Fruit fly (Drosophila melanogaster) whole organism, embryonic: ENCODE data around the gene CG42259.

Experiments
- Awh ChIP-seq: fragments of 200-800 bp; sonication (Bioruptor generic); IDR thresholded peaks from 2 replicates; pipeline ENCODE4, ENCODE4 v1.3.6; 2022; ENCODE audit warnings: missing biosample characterization, missing genetic modification characterization
- BEAF-32 ChIP-seq: fragments of 200-800 bp; sonication (Bioruptor generic); optimal IDR thresholded peaks from 3 replicates; lab custom pipeline; 2017; ENCODE audit warnings: missing biosample characterization, missing genetic modification characterization, mild to moderate bottlenecking, moderate library complexity, missing genetic modification reagents
- CG10209 ChIP-seq: fragments of 200-800 bp; sonication (Bioruptor generic); optimal IDR thresholded peaks from 3 replicates; lab custom pipeline; 2017; ENCODE audit warnings: missing biosample characterization, mild to moderate bottlenecking, missing genetic modification characterization, missing genetic modification reagents
- CG12155 ChIP-seq: fragments of 200-800 bp; sonication (Bioruptor generic); optimal IDR thresholded peaks from 3 replicates; lab custom pipeline; 2016; ENCODE audit warnings: missing biosample characterization, missing genetic modification characterization
- CG12769 ChIP-seq: fragments of 200-800 bp; sonication (Bioruptor generic); optimal IDR thresholded peaks from 2 replicates; lab custom pipeline; 2019; ENCODE audit warnings: missing biosample characterization, mild to moderate bottlenecking, missing genetic modification characterization, moderate library complexity
- CG14710 ChIP-seq: fragments of 200-800 bp; sonication (Bioruptor generic); optimal IDR thresholded peaks from 3 replicates; lab custom pipeline; 2019; ENCODE audit warnings: missing biosample characterization, mild to moderate bottlenecking, missing genetic modification characterization, moderate library complexity
- CG14860 ChIP-seq: fragments of 200-800 bp; sonication (Bioruptor generic); IDR thresholded peaks from 3 replicates; pipeline ENCODE4 v1.3.6; 2022; ENCODE audit warnings: missing biosample characterization, missing genetic modification characterization; ENCODE audit not compliant: partially characterized antibody
- CG1529 ChIP-seq: fragments of 200-800 bp; sonication (Bioruptor generic); optimal IDR thresholded peaks from 3 replicates; lab custom pipeline; 2018; ENCODE audit warnings: missing biosample characterization, missing genetic modification characterization
- CG17912 ChIP-seq: fragments of 200-800 bp; sonication (Bioruptor generic); optimal IDR thresholded peaks from 2 replicates; lab custom pipeline; 2018; ENCODE audit warnings: missing biosample characterization, mild to moderate bottlenecking, missing genetic modification characterization
- CG1792 ChIP-seq: fragments of 200-800 bp; sonication (Bioruptor generic); optimal IDR thresholded peaks from 2 replicates; lab custom pipeline; 2016; ENCODE audit warnings: missing biosample characterization, missing genetic modification characterization
- CG18262 ChIP-seq: fragments of 200-800 bp; optimal IDR thresholded peaks from 3 replicates; lab custom pipeline; 2019; ENCODE audit warnings: missing biosample characterization, mild to moderate bottlenecking, missing genetic modification characterization, moderate library complexity
- CG31365 ChIP-seq: fragments of 200-800 bp; sonication (Bioruptor generic); optimal IDR thresholded peaks from 2 replicates; lab custom pipeline; 2018; ENCODE audit warnings: missing biosample characterization, mild to moderate bottlenecking, missing genetic modification characterization
- CG31441 ChIP-seq: fragments of 200-800 bp; sonication (Bioruptor generic); IDR thresholded peaks from 2 replicates; pipeline ENCODE4 v1.3.6; 2022; ENCODE audit warnings: missing biosample characterization, missing genetic modification characterization
- CG3163 ChIP-seq: fragments of 200-800 bp; sonication (Bioruptor generic); optimal IDR thresholded peaks from 3 replicates; lab custom pipeline; 2016; ENCODE audit warnings: missing biosample characterization, missing genetic modification characterization
- CG4282 ChIP-seq: fragments of 200-800 bp; sonication (Bioruptor generic); optimal IDR thresholded peaks from 2 replicates; lab custom pipeline; 2016; ENCODE audit warnings: missing biosample characterization, missing genetic modification characterization
- CG4328 ChIP-seq: fragments of 200-800 bp; sonication (Bioruptor generic); optimal IDR thresholded peaks from 3 replicates; lab custom pipeline; 2017; ENCODE audit warnings: missing biosample characterization, missing genetic modification reagents, missing genetic modification characterization
- CG7271 ChIP-seq: fragments of 200-800 bp; sonication (Bioruptor generic); optimal IDR thresholded peaks from 2 replicates; lab custom pipeline; 2018; ENCODE audit warnings: missing biosample characterization, mild to moderate bottlenecking, missing genetic modification characterization, moderate library complexity
- CG7928 ChIP-seq: fragments of 200-800 bp; sonication (Bioruptor generic); optimal IDR thresholded peaks from 2 replicates; lab custom pipeline; 2017; ENCODE audit warnings: missing biosample characterization, mild to moderate bottlenecking, missing genetic modification characterization
- CG7987 ChIP-seq: fragments of 200-800 bp; sonication (Bioruptor generic); optimal IDR thresholded peaks from 2 replicates; lab custom pipeline; 2018; ENCODE audit warnings: missing biosample characterization, mild to moderate bottlenecking, missing genetic modification characterization, moderate library complexity
- CG9437 ChIP-seq: fragments of 200-800 bp; sonication (Bioruptor generic); optimal IDR thresholded peaks from 2 replicates; lab custom pipeline; 2018; ENCODE audit warnings: missing biosample characterization, mild to moderate bottlenecking, missing genetic modification characterization
- Drgx ChIP-seq: fragments of 200-800 bp; sonication (Bioruptor generic); IDR thresholded peaks from 2 replicates; pipeline ENCODE4 v1.3.6; 2022; ENCODE audit warnings: missing biosample characterization, missing genetic modification characterization
- Fer1 ChIP-seq: fragments of 200-800 bp; sonication (Bioruptor generic); optimal IDR thresholded peaks from 2 replicates; lab custom pipeline; 2017; ENCODE audit warnings: missing biosample characterization, mild to moderate bottlenecking, missing genetic modification characterization
- Hr39 ChIP-seq: fragments of >200 bp; optimal IDR thresholded peaks from 2 replicates; lab custom pipeline; 2017
- Nf-YA ChIP-seq: fragments of 200-800 bp; sonication (Bioruptor generic); IDR thresholded peaks from 2 replicates; pipeline ENCODE4 v1.3.6; 2022; ENCODE audit warnings: missing biosample characterization, missing genetic modification characterization
- Oaz ChIP-seq: fragments of 200-800 bp; sonication (Bioruptor generic); IDR thresholded peaks from 2 replicates; pipeline ENCODE4 v1.3.6; 2022; ENCODE audit warnings: missing biosample characterization, missing genetic modification characterization
- Opbp ChIP-seq: fragments of 200-800 bp; sonication (Bioruptor generic); IDR thresholded peaks from 3 replicates; pipeline ENCODE4 v1.3.6; 2022; ENCODE audit warnings: missing biosample characterization, missing genetic modification characterization; ENCODE audit not compliant: partially characterized antibody
- PHDP ChIP-seq: fragments of 200-800 bp; sonication (Bioruptor generic); optimal IDR thresholded peaks from 3 replicates; lab custom pipeline; 2018; ENCODE audit warnings: missing biosample characterization, mild to moderate bottlenecking, missing genetic modification characterization, moderate library complexity
- Rfx ChIP-seq: fragments of 200-800 bp; sonication (Bioruptor generic); IDR thresholded peaks from 2 replicates; pipeline ENCODE4 v1.3.6; 2022; ENCODE audit warnings: missing biosample characterization, missing genetic modification characterization
- Sox100B ChIP-seq: fragments of 200-800 bp; sonication (Bioruptor generic); optimal IDR thresholded peaks from 3 replicates; lab custom pipeline; 2018; ENCODE audit warnings: missing biosample characterization, mild to moderate bottlenecking, missing genetic modification characterization
- Usf ChIP-seq: fragments of 200-800 bp; sonication (Bioruptor generic); optimal IDR thresholded peaks from 2 replicates; lab custom pipeline; 2017; ENCODE audit warnings: missing genotype, missing biosample characterization, missing genetic modification characterization
- Xrp1 ChIP-seq: fragments of 200-800 bp; sonication (Bioruptor generic); IDR thresholded peaks from 2 replicates; pipeline ENCODE4 v1.3.6; 2022; ENCODE audit warnings: missing biosample characterization, missing genetic modification characterization
- ash1 ChIP-seq: fragments of 200-800 bp; sonication (Bioruptor generic); optimal IDR thresholded peaks from 2 replicates; lab custom pipeline; 2018; ENCODE audit warnings: missing biosample characterization, mild to moderate bottlenecking, missing genetic modification characterization
- az2 ChIP-seq: fragments of 200-800 bp; sonication (Bioruptor generic); optimal IDR thresholded peaks from 3 replicates; lab custom pipeline; 2016; ENCODE audit warnings: missing biosample characterization, missing genetic modification characterization
- danr ChIP-seq: fragments of 200-800 bp; sonication (Bioruptor generic); IDR thresholded peaks from 2 replicates; pipeline ENCODE4 v1.3.6; 2022; ENCODE audit warnings: missing biosample characterization, missing genetic modification characterization
- dmrt99B ChIP-seq: fragments of 200-800 bp; sonication (Bioruptor generic); optimal IDR thresholded peaks from 2 replicates; lab custom pipeline; 2018; ENCODE audit warnings: missing biosample characterization, mild to moderate bottlenecking, missing genetic modification characterization, moderate library complexity
- dpn ChIP-seq, 2 experiments: fragments of 200-800 bp; sonication (Bioruptor generic); optimal IDR thresholded peaks; 3 replicates each; lab custom pipeline; 2016; ENCODE audit warnings: missing biosample characterization in 2 of 2, missing genetic modification characterization in 2 of 2
- gem ChIP-seq: fragments of 200-800 bp; sonication (Bioruptor generic); optimal IDR thresholded peaks from 2 replicates; lab custom pipeline; 2019; ENCODE audit warnings: missing biosample characterization, mild to moderate bottlenecking, missing genetic modification characterization, moderate library complexity
- gro ChIP-seq: fragments of 200-800 bp; sonication (Bioruptor generic); optimal IDR thresholded peaks from 2 replicates; lab custom pipeline; 2016; ENCODE audit warnings: missing biosample characterization, missing genetic modification characterization
- hb ChIP-seq: fragments of 200-800 bp; sonication (Bioruptor generic); IDR thresholded peaks from 3 replicates; pipeline ENCODE4 v1.3.6; 2022; ENCODE audit warnings: missing biosample characterization, missing genetic modification characterization; ENCODE audit not compliant: partially characterized antibody
- insv ChIP-seq, 2 experiments: fragments of 200-800 bp; sonication (Bioruptor generic); optimal IDR thresholded peaks; 3 replicates each; lab custom pipeline; 2016 to 2018; ENCODE audit warnings: missing biosample characterization in 2 of 2, missing genetic modification characterization in 2 of 2
- kah ChIP-seq: fragments of 200-800 bp; sonication (Bioruptor generic); optimal IDR thresholded peaks from 2 replicates; lab custom pipeline; 2018; ENCODE audit warnings: missing biosample characterization, mild to moderate bottlenecking, missing genetic modification characterization
- luna ChIP-seq: fragments of 200-800 bp; sonication (Bioruptor generic); optimal IDR thresholded peaks from 2 replicates; lab custom pipeline; 2016; ENCODE audit warnings: missing biosample characterization, missing genetic modification characterization
- otp ChIP-seq: fragments of 200-800 bp; sonication (Bioruptor generic); IDR thresholded peaks from 3 replicates; pipeline ENCODE4, ENCODE4 v1.3.6; 2022; ENCODE audit warnings: missing biosample characterization, missing genetic modification characterization
- pan ChIP-seq, 4 experiments: fragments of >200 bp in 3 of 4; fragments of 200-800 bp in 1 of 4; sonication (Bioruptor generic) in 1 of 4; optimal IDR thresholded peaks in 3 of 4; IDR thresholded peaks in 1 of 4; 2 replicates each; pipeline versions ENCODE4 v1.3.6 to Lab custom; 2017 to 2022; ENCODE audit warnings: missing biosample characterization in 2 of 4, missing genetic modification characterization in 2 of 4, mixed read lengths in 1 of 4
- pum ChIP-seq: fragments of 200-800 bp; sonication (Bioruptor generic); optimal IDR thresholded peaks from 2 replicates; lab custom pipeline; 2016; ENCODE audit warnings: missing biosample characterization, missing genetic modification characterization
- rib ChIP-seq: fragments of 200-800 bp; sonication (Bioruptor generic); IDR thresholded peaks from 2 replicates; pipeline ENCODE4 v1.3.6; 2022; ENCODE audit warnings: missing biosample characterization, missing genetic modification characterization
- sens-2 ChIP-seq: fragments of 200-800 bp; sonication (Bioruptor generic); IDR thresholded peaks from 2 replicates; pipeline ENCODE4 v1.3.6; 2022; ENCODE audit warnings: missing biosample characterization, missing genetic modification characterization
- trem ChIP-seq: fragments of 200-800 bp; optimal IDR thresholded peaks from 3 replicates; lab custom pipeline; 2019; ENCODE audit warnings: missing biosample characterization, mild to moderate bottlenecking, missing genetic modification characterization, moderate library complexity
- vfl ChIP-seq: fragments of 200-800 bp; sonication (Bioruptor generic); optimal IDR thresholded peaks from 2 replicates; lab custom pipeline; 2016; ENCODE audit warnings: missing biosample characterization, missing genetic modification characterization
- zen2 ChIP-seq: fragments of 200-800 bp; sonication (Bioruptor generic); IDR thresholded peaks from 3 replicates; pipeline ENCODE4 v1.3.6; 2022; ENCODE audit warnings: missing biosample characterization, missing genetic modification characterization; ENCODE audit not compliant: partially characterized antibody

CG42259 gene

DNA sequence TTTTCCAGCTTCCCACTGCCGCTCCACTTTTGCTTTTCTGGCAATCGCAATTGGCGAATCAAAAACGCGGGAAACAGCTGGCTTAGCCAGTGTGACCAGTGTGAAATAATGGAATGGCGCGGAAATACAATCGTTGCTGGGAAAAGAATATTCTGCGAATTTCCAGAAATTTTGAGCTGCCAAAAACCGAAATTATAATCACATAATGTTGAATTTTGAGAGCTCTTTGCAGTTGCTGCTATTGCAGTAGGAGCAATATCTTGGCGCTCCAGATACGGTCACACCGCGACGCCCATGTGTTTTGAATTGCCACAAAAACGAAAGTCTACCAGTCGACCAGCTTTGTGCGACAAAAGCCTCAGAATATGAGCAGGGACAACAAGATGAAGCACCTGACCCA is 15.5 kb upstream of the CG42259 start, which contains the start of the genes Cdc45 and Rpp21 (continued):
- TF ChIP-seq Nf-YA (GFP tag; lab: Robert Waterston, UW) (no peak), CG12769 (tag; lab: Kevin White, UChicago) (no peak), BEAF-32 (GFP tag; lab: Kevin White, UChicago) (peak; percentile 59), Awh (GFP tag; lab: Robert Waterston, UW) (no peak), Opbp (no peak), otp (GFP tag; lab: Robert Waterston, UW) (no peak), gem (tag; lab: Kevin White, UChicago) (no peak), PHDP (tag; lab: Kevin White, UChicago) (no peak), Oaz (GFP tag; lab: Robert Waterston, UW) (no peak), Fer1 (GFP tag; lab: Kevin White, UChicago) (no peak), CG17912 (no peak), CG31441 (GFP tag; lab: Robert Waterston, UW) (no peak), sens-2 (no peak), ash1 (GFP tag; lab: Kevin White, UChicago) (no peak), CG31365 (tag; lab: Kevin White, UChicago) (no peak), CG7928 (GFP tag; lab: Kevin White, UChicago) (no peak), dmrt99B (tag; lab: Kevin White, UChicago) (no peak), Drgx (no peak), CG7271 (tag; lab: Kevin White, UChicago) (no peak), CG18262 (tag; lab: Kevin White, UChicago) (no peak), CG3163 (GFP tag; lab: Kevin White, UChicago) (no peak), danr (GFP tag; lab: Robert Waterston, UW) (no peak), Usf (GFP tag; lab: Kevin White, UChicago) (no peak), pum (no peak), CG14860 (GFP tag; lab: Robert Waterston, UW) (no peak), CG4282 (GFP tag; lab: Kevin White, UChicago) (no peak), gro (GFP tag; lab: Kevin White, UChicago) (no peak), CG9437 (no peak), CG10209 (GFP tag; lab: Kevin White, UChicago) (no peak)

DNA sequence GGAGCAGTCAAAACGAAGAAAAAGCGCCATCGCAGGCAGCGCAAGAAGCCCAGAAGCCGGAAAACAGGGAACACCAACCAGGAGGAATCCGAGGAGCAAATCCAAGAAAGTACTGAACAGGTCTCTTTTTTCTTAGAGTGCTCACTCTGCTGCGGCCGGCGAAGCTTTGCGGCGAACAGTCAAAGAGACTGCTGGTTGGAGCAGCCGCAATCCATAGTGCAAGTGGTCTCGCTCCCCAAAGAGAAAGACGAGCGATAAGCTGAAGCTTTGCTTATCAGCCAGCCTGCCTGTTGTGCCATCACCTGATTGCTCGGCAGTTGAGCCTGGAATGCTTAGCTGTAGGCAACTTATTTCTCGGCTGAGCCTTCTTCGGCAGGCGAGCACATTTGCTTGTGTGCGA is 14.8 kb upstream of the CG42259 start, which contains the start of gene CG14630:
CG14630 (plus strand) TSS at position 301 of the 400 bp plus-strand sequence.
- TF ChIP-seq CG7987 (GFP tag; lab: Kevin White, UChicago) (no peak), CG4328 (GFP tag; lab: Kevin White, UChicago) (no peak), kah (no peak), rib (GFP tag; lab: Robert Waterston, UW) (no peak), dmrt99B (tag; lab: Kevin White, UChicago) (no peak), az2 (GFP tag; lab: Kevin White, UChicago) (no peak), vfl (GFP tag; lab: Kevin White, UChicago) (no peak), Hr39 (lab: Kevin White, UChicago) (no peak)

DNA sequence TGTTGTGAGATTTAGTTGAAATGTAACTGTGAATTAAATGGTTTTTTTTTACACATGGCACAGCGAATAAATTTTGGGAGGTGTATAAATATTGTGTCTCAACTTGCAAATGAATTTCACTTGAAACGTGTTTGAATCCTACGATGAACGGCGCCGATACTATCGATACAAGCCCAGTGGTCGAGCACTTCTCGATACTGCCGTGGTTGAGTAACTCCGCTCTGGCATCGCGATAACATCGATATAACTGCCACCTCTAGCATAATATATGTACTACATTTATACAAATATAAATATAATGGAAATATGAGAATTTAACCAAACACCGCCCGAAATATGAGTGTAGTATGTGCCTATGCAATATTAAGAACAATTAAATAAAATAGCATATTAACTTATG is 13.0 kb upstream of the CG42259 start:
- TF ChIP-seq trem (tag; lab: Kevin White, UChicago) (peak; percentile 47), CG12155 (GFP tag; lab: Kevin White, UChicago) (peak; percentile 28), Sox100B (GFP tag; lab: Kevin White, UChicago) (no peak), Xrp1 (GFP tag; lab: Robert Waterston, UW) (no peak), CG1529 (GFP tag; lab: Kevin White, UChicago) (no peak), CG1792 (GFP tag; lab: Kevin White, UChicago) (no peak), luna (no peak), hb (peak; percentile 98), Rfx (GFP tag; lab: Robert Waterston, UW) (peak; percentile 75), CG14710 (tag; lab: Kevin White, UChicago) (peak; percentile 36), pan (optimal IDR thresholded peaks at IDR 0.05; lab: Kevin White, UChicago) (no peak), pan (GFP tag; optimal IDR thresholded peaks at IDR 0.05 in 1 of 2, IDR thresholded peaks at IDR 0.05 in 1 of 2) (peak in 1 of 2 experiments; percentile 26), zen2 (peak; percentile 99), insv (GFP tag; optimal IDR thresholded peaks at IDR 0.05; lab: Kevin White, UChicago) (no peak), dpn (GFP tag; optimal IDR thresholded peaks at IDR 0.05; lab: Kevin White, UChicago) (peak; percentile 24 to 27)
